Worm (Caenorhabditis elegans): ENCODE results near the gene F36H12.9.

ce11 chrIV:5273385-5273784, 16.6 kb downstream of the F36H12.9 start:
- no peak for TF ChIP-seq flt-1 (GFP tag; IDR thresholded peaks at IDR 0.05)
- no peak for TF ChIP-seq klf-2 (GFP tag; conservative IDR thresholded peaks at IDR 0.05)
- TF ChIP-seq ztf-23 (GFP tag; IDR thresholded peaks at IDR 0.05) = no peak

Measured in whole organism, midembryonic.